Worm (Caenorhabditis elegans): ENCODE measurements around the gene chk-1.

chk-1 gene

DNA sequence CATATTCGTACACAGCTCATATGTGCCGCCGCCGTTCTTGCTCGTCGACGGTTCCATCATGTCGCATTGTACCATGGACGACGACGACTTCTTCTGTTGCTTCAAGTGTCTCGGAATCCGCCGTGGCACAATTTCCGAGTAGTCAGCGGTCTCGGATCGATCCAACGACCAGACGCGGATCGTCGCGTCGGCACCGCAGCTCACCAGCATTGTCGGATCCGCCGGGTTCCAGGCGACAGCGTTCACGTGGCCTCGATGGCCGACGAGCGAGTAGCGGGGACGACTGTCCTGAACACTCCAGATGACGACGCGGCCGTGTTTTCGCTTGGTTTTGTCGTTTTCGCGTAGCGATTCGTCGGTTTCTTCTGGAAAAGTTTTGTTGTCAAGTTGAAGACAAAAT, 8.9 kb downstream of the chk-1 start:
- TF ChIP-seq tbx-11 (GFP tag; IDR thresholded peaks at IDR 0.05) (no peak), ceh-36 (tag; optimal IDR thresholded peaks at IDR 0.05) (no peak), ceh-13 (GFP tag; optimal IDR thresholded peaks at IDR 0.05) (no peak), B0310.2 (tag; optimal IDR thresholded peaks at IDR 0.05) (no peak), scrt-1 (GFP tag; IDR thresholded peaks at IDR 0.05) (no peak), hmg-4 (GFP tag; optimal IDR thresholded peaks at IDR 0.05) (no peak), hmbx-1 (tag; optimal IDR thresholded peaks at IDR 0.05) (no peak), tbx-37 (GFP tag; conservative IDR thresholded peaks at IDR 0.05) (no peak), flt-1 (GFP tag; IDR thresholded peaks at IDR 0.05) (no peak), ama-1 (optimal IDR thresholded peaks at IDR 0.05) (no peak), F13C5.2 (tag; optimal IDR thresholded peaks at IDR 0.05) (no peak), tra-4 (tag; optimal IDR thresholded peaks at IDR 0.05) (no peak), ets-7 (tag; optimal IDR thresholded peaks at IDR 0.05) (no peak), sea-1 (GFP tag; conservative IDR thresholded peaks at IDR 0.05) (no peak), pes-1 (GFP tag; IDR thresholded peaks at IDR 0.05) (no peak), hnd-1 (tag; optimal IDR thresholded peaks at IDR 0.05) (no peak)

ce11 chrV:3743172-3743626, 16.1 kb downstream of the chk-1 start, which contains the start of gene mtm-9:
TSS of gene mtm-9 (plus strand) at chrV:3743576.
- no peak for TF ChIP-seq tra-4 (tag; optimal IDR thresholded peaks at IDR 0.05)
- no peak for TF ChIP-seq F13C5.2 (tag; optimal IDR thresholded peaks at IDR 0.05)
- TF ChIP-seq ceh-13 (GFP tag; optimal IDR thresholded peaks at IDR 0.05) = no peak
- no peak for TF ChIP-seq B0310.2 (tag; optimal IDR thresholded peaks at IDR 0.05)
- TF ChIP-seq hmbx-1 (tag; optimal IDR thresholded peaks at IDR 0.05) = no peak
- TF ChIP-seq hmg-4 (GFP tag; optimal IDR thresholded peaks at IDR 0.05) = no peak
- TF ChIP-seq ama-1 (optimal IDR thresholded peaks at IDR 0.05) = no peak
- no peak for TF ChIP-seq tbx-11 (GFP tag; IDR thresholded peaks at IDR 0.05)

DNA sequence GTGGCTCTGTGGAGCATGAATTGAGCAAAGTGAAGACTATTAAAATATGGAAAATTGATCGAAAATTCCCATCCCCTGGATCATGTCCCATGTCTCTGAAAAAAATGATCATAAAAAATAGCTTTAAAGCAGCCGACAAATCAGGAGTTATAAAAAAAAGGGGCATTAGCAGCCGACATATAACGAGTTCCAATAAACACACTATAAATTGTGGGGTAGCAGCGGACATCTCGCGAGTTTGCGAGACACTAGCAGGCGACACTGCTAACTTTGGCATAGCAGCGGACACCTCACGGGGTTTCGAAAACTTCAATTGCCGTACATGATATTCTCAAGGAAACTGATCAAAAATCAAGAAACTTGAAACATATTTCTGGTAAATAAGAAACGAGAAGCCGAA, 20.0 kb downstream of the chk-1 start, which contains the start of gene hpo-36:
TSS of gene hpo-36 (minus strand) at position 101 of the 400 bp plus-strand sequence.
- TF ChIP-seq F13C5.2 (tag; optimal IDR thresholded peaks at IDR 0.05) (no peak), aly-1 (tag; optimal IDR thresholded peaks at IDR 0.05) (no peak), B0310.2 (tag; optimal IDR thresholded peaks at IDR 0.05) (no peak), ceh-13 (GFP tag; optimal IDR thresholded peaks at IDR 0.05) (no peak), flt-1 (GFP tag; IDR thresholded peaks at IDR 0.05) (no peak), ama-1 (optimal IDR thresholded peaks at IDR 0.05) (no peak), hnd-1 (tag; optimal IDR thresholded peaks at IDR 0.05) (no peak), sea-1 (GFP tag; conservative IDR thresholded peaks at IDR 0.05) (no peak)

- TF ChIP-seq B0310.2 (tag; optimal IDR thresholded peaks at IDR 0.05) (no peak), ama-1 (optimal IDR thresholded peaks at IDR 0.05) (no peak), aly-1 (tag; optimal IDR thresholded peaks at IDR 0.05) (no peak), ets-7 (tag; optimal IDR thresholded peaks at IDR 0.05) (no peak), tbx-37 (GFP tag; conservative IDR thresholded peaks at IDR 0.05) (no peak), hmbx-1 (tag; optimal IDR thresholded peaks at IDR 0.05) (no peak), ceh-36 (tag; optimal IDR thresholded peaks at IDR 0.05) (no peak), pes-1 (GFP tag; IDR thresholded peaks at IDR 0.05) (no peak), ceh-13 (GFP tag; optimal IDR thresholded peaks at IDR 0.05) (no peak), hnd-1 (tag; optimal IDR thresholded peaks at IDR 0.05) (no peak), tra-4 (tag; optimal IDR thresholded peaks at IDR 0.05) (no peak), sea-1 (GFP tag; conservative IDR thresholded peaks at IDR 0.05) (no peak), flt-1 (GFP tag; IDR thresholded peaks at IDR 0.05) (no peak), hmg-4 (GFP tag; optimal IDR thresholded peaks at IDR 0.05) (no peak), F13C5.2 (tag; optimal IDR thresholded peaks at IDR 0.05) (no peak)
Measured at ce11 chrV:3738409-3738808, 20.9 kb downstream of the chk-1 start.

- no peak for TF ChIP-seq aly-1 (tag; optimal IDR thresholded peaks at IDR 0.05)
- no peak for TF ChIP-seq flt-1 (GFP tag; IDR thresholded peaks at IDR 0.05)
- TF ChIP-seq B0310.2 (tag; optimal IDR thresholded peaks at IDR 0.05) = no peak
Measured at ce11 chrV:3724772-3725171, 34.5 kb downstream of the chk-1 start, which contains the start of gene str-30. TSS of gene str-30 (plus strand) at chrV:3725072.

DNA sequence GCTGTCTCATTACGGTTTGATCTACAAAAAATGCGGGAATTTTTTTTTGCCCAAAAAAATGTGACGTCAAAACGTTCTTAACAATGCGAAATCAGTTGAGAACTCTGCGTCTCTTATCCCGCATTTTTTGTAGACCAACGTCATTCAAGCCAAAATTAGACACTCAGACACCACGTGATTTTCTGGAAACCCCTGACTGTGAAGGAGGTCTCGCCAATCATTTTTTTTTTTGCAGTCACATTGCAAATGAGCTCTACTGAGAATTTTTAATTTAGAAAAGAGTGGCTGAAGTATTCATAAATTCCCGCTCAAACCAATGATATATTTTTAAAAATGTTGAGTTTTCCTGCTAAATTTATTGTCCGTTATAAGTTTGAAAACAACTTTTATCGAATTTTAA, 40.8 kb downstream of the chk-1 start:
- TF ChIP-seq scrt-1 (GFP tag; IDR thresholded peaks at IDR 0.05) (no peak), hnd-1 (tag; optimal IDR thresholded peaks at IDR 0.05) (no peak), tbx-11 (GFP tag; IDR thresholded peaks at IDR 0.05) (no peak), ceh-36 (tag; optimal IDR thresholded peaks at IDR 0.05) (no peak), flt-1 (GFP tag; IDR thresholded peaks at IDR 0.05) (no peak), ets-7 (tag; optimal IDR thresholded peaks at IDR 0.05) (no peak), ceh-13 (GFP tag; optimal IDR thresholded peaks at IDR 0.05) (no peak), tra-4 (tag; optimal IDR thresholded peaks at IDR 0.05) (no peak), F13C5.2 (tag; optimal IDR thresholded peaks at IDR 0.05) (no peak)

- TF ChIP-seq hmbx-1 (tag; optimal IDR thresholded peaks at IDR 0.05) (no peak), aly-1 (tag; optimal IDR thresholded peaks at IDR 0.05) (no peak), sea-1 (GFP tag; conservative IDR thresholded peaks at IDR 0.05) (no peak), hnd-1 (tag; optimal IDR thresholded peaks at IDR 0.05) (no peak), flt-1 (GFP tag; IDR thresholded peaks at IDR 0.05) (no peak), tbx-37 (GFP tag; conservative IDR thresholded peaks at IDR 0.05) (no peak), tbx-11 (GFP tag; IDR thresholded peaks at IDR 0.05) (no peak), ets-7 (tag; optimal IDR thresholded peaks at IDR 0.05) (no peak), F13C5.2 (tag; optimal IDR thresholded peaks at IDR 0.05) (no peak), hmg-4 (GFP tag; optimal IDR thresholded peaks at IDR 0.05) (no peak), B0310.2 (tag; optimal IDR thresholded peaks at IDR 0.05) (no peak), ceh-13 (GFP tag; optimal IDR thresholded peaks at IDR 0.05) (no peak), pes-1 (GFP tag; IDR thresholded peaks at IDR 0.05) (no peak), tra-4 (tag; optimal IDR thresholded peaks at IDR 0.05) (no peak), ama-1 (optimal IDR thresholded peaks at IDR 0.05) (no peak)
Measured at ce11 chrV:3717751-3718150, 41.5 kb downstream of the chk-1 start.

ce11 chrV:3716279-3716887, 42.9 kb downstream of the chk-1 start:
- TF ChIP-seq F13C5.2 (tag; optimal IDR thresholded peaks at IDR 0.05) (no peak), B0310.2 (tag; optimal IDR thresholded peaks at IDR 0.05) (no peak), tbx-37 (GFP tag; conservative IDR thresholded peaks at IDR 0.05) (no peak), tbx-11 (GFP tag; IDR thresholded peaks at IDR 0.05) (no peak), pes-1 (GFP tag; IDR thresholded peaks at IDR 0.05) (no peak)
